Worm (Caenorhabditis elegans) whole organism, young adult: ENCODE results near the gene E02H9.6.
"Not testable (repeated sequence)": the region's sequence is repeated elsewhere in the genome, so short reads cannot be mapped to it uniquely, and the experiment has no call there.

Experiments
- B0336.3 ChIP-seq: fragments of 200-800 bp; sonication (Bioruptor generic); IDR thresholded peaks from 2 replicates; pipeline ENCODE4 v1.3.6; 2022; ENCODE audit warnings: missing genetic modification characterization, missing compliant biosample characterization
- F23B12.7 ChIP-seq: sonication (generic microtip); optimal IDR thresholded peaks from 2 replicates; lab custom pipeline; 2017; ENCODE audit warnings: missing genetic modification characterization, mild to moderate bottlenecking, missing compliant biosample characterization, antibody characterized with exemption, moderate library complexity; ENCODE audit not compliant: insufficient read depth
- F33H1.4 ChIP-seq: fragments of 200-800 bp; sonication (Bioruptor generic); IDR thresholded peaks from 2 replicates; pipeline ENCODE4 v1.3.6; 2022; ENCODE audit warnings: missing genetic modification reagents, missing genetic modification characterization, missing compliant biosample characterization
- F49E8.2 ChIP-seq: sonication (generic microtip); optimal IDR thresholded peaks from 3 replicates; lab custom pipeline; 2017; ENCODE audit warnings: missing genetic modification characterization, mild to moderate bottlenecking, missing compliant biosample characterization, antibody characterized with exemption, moderate library complexity; ENCODE audit not compliant: insufficient read depth
- F52B5.7 ChIP-seq: sonication (generic microtip); optimal IDR thresholded peaks from 2 replicates; lab custom pipeline; 2016; ENCODE audit warnings: mild to moderate bottlenecking, missing genetic modification characterization, missing compliant biosample characterization
- F57A8.1 ChIP-seq: fragments of 200-800 bp; sonication (Bioruptor generic); optimal IDR thresholded peaks from 2 replicates; lab custom pipeline; 2018; ENCODE audit warnings: mild to moderate bottlenecking, missing genetic modification characterization, moderate library complexity, missing compliant biosample characterization
- T26A5.8 ChIP-seq: sonication (generic microtip); optimal IDR thresholded peaks from 2 replicates; lab custom pipeline; 2016; ENCODE audit warnings: missing genetic modification characterization, missing compliant biosample characterization
- ZK185.1 ChIP-seq: sonication (generic microtip); optimal IDR thresholded peaks from 2 replicates; lab custom pipeline; 2016; ENCODE audit warnings: mild to moderate bottlenecking, missing genetic modification characterization, missing compliant biosample characterization; ENCODE audit not compliant: poor library complexity, severe bottlenecking
- aptf-3 ChIP-seq: fragments of 200-800 bp; sonication (Bioruptor generic); IDR thresholded peaks from 2 replicates; pipeline ENCODE4 v1.3.6; 2022; ENCODE audit warnings: missing genetic modification characterization, missing compliant biosample characterization
- athp-1 ChIP-seq: sonication (generic microtip); optimal IDR thresholded peaks from 2 replicates; lab custom pipeline; 2017; ENCODE audit warnings: mild to moderate bottlenecking, missing genetic modification characterization, missing compliant biosample characterization
- attf-3 ChIP-seq: fragments of 200-800 bp; sonication (Bioruptor generic); conservative IDR thresholded peaks from 2 replicates; pipeline ENCODE4 v1.3.6; 2022; ENCODE audit warnings: missing genetic modification reagents, missing genetic modification characterization, missing compliant biosample characterization
- attf-5 ChIP-seq: fragments of 200-800 bp; sonication (Bioruptor generic); optimal IDR thresholded peaks from 2 replicates; lab custom pipeline; 2018; ENCODE audit warnings: mild to moderate bottlenecking, missing genetic modification characterization, missing compliant biosample characterization
- bed-2 ChIP-seq: fragments of 200-800 bp; sonication (Bioruptor generic); IDR thresholded peaks from 2 replicates; pipeline ENCODE4 v1.3.6; 2022; ENCODE audit warnings: missing genetic modification reagents, missing genetic modification characterization, missing compliant biosample characterization
- cebp-1 ChIP-seq, 2 experiments: fragments of 200-800 bp in 1 of 2; sonication (Bioruptor generic) in 1 of 2; sonication (generic microtip) in 1 of 2; IDR thresholded peaks in 1 of 2; optimal IDR thresholded peaks in 1 of 2; 2 replicates each; pipeline versions ENCODE4 v1.3.6 to Lab custom; 2017 to 2022; ENCODE audit warnings: missing compliant biosample characterization in 2 of 2, missing genetic modification characterization in 2 of 2, mild to moderate bottlenecking in 1 of 2, missing genetic modification reagents in 1 of 2, moderate library complexity in 1 of 2
- ceh-100 ChIP-seq: fragments of 200-800 bp; sonication (Bioruptor generic); IDR thresholded peaks from 2 replicates; pipeline ENCODE4 v1.3.6; 2022; ENCODE audit warnings: missing genetic modification reagents, missing genetic modification characterization, missing compliant biosample characterization
- ceh-27 ChIP-seq: fragments of 200-800 bp; sonication (Bioruptor generic); optimal IDR thresholded peaks from 2 replicates; lab custom pipeline; 2018; ENCODE audit warnings: mild to moderate bottlenecking, missing genetic modification characterization, moderate library complexity, missing compliant biosample characterization
- ceh-58 ChIP-seq: fragments of 200-800 bp; sonication (Bioruptor generic); IDR thresholded peaks from 2 replicates; pipeline ENCODE4 v1.3.6; 2022; ENCODE audit warnings: missing genetic modification characterization, missing compliant biosample characterization
- ceh-91 ChIP-seq: fragments of 200-800 bp; sonication (Bioruptor generic); IDR thresholded peaks from 2 replicates; pipeline ENCODE4 v1.3.6; 2022; ENCODE audit warnings: missing genetic modification reagents, missing genetic modification characterization, missing compliant biosample characterization
- dox-1 ChIP-seq: fragments of 200-800 bp; sonication (Bioruptor generic); IDR thresholded peaks from 2 replicates; pipeline ENCODE4 v1.3.6; 2022; ENCODE audit warnings: missing genetic modification reagents, missing genetic modification characterization, missing compliant biosample characterization
- dpl-1 ChIP-seq: fragments of 150-350 bp; optimal IDR thresholded peaks from 2 replicates; lab custom pipeline; 2014; ENCODE audit warnings: missing biosample characterization, missing genetic modification reagents, missing genetic modification characterization
- efl-1 ChIP-seq: fragments of 150-350 bp; optimal IDR thresholded peaks from 2 replicates; lab custom pipeline; 2014; ENCODE audit warnings: missing biosample characterization, missing genetic modification reagents, missing genetic modification characterization
- egl-18 ChIP-seq: fragments of 200-800 bp; sonication (Bioruptor generic); IDR thresholded peaks from 2 replicates; pipeline ENCODE4 v1.3.6; 2022; ENCODE audit warnings: missing genetic modification reagents, missing genetic modification characterization, missing compliant biosample characterization
- ekl-4 ChIP-seq: fragments of 200-800 bp; sonication (Bioruptor generic); IDR thresholded peaks from 2 replicates; pipeline ENCODE4 v1.3.6; 2022; ENCODE audit warnings: missing genetic modification reagents, missing genetic modification characterization, missing compliant biosample characterization
- him-1 ChIP-seq: sonication (generic microtip); optimal IDR thresholded peaks from 2 replicates; lab custom pipeline; 2016; ENCODE audit warnings: missing genotype, missing genetic modification reagents, missing genetic modification characterization, missing compliant biosample characterization
- hsf-1 ChIP-seq: fragments of 200-800 bp; sonication (Bioruptor generic); IDR thresholded peaks from 2 replicates; pipeline ENCODE4 v1.3.6; 2022; ENCODE audit warnings: missing genetic modification reagents, missing genetic modification characterization, missing compliant biosample characterization
- lin-54 ChIP-seq: fragments of 200-800 bp; sonication (Bioruptor generic); optimal IDR thresholded peaks from 2 replicates; lab custom pipeline; 2018; ENCODE audit warnings: mild to moderate bottlenecking, missing genetic modification characterization, missing compliant biosample characterization
- lsl-1 ChIP-seq: fragments of 200-800 bp; sonication (Bioruptor generic); optimal IDR thresholded peaks from 2 replicates; lab custom pipeline; 2018; ENCODE audit warnings: mild to moderate bottlenecking, missing genetic modification characterization, moderate library complexity, missing compliant biosample characterization
- mcd-1 ChIP-seq: fragments of 200-800 bp; sonication (Bioruptor generic); IDR thresholded peaks from 2 replicates; pipeline ENCODE4 v1.3.6; 2022; ENCODE audit warnings: missing genetic modification reagents, missing genetic modification characterization, missing compliant biosample characterization
- mel-28 ChIP-seq: sonication (generic microtip); optimal IDR thresholded peaks from 2 replicates; lab custom pipeline; 2016; ENCODE audit warnings: borderline replicate concordance, mild to moderate bottlenecking, missing genetic modification characterization, missing compliant biosample characterization
- mxl-1 ChIP-seq: sonication (generic microtip); optimal IDR thresholded peaks from 2 replicates; lab custom pipeline; 2016; ENCODE audit warnings: missing genetic modification characterization, missing compliant biosample characterization
- nhr-120 ChIP-seq: fragments of 200-800 bp; sonication (Bioruptor generic); IDR thresholded peaks from 2 replicates; pipeline ENCODE4 v1.3.6; 2022; ENCODE audit warnings: missing genetic modification characterization, missing compliant biosample characterization
- pha-4 ChIP-seq: fragments of 150-350 bp; sonication (generic microtip); optimal IDR thresholded peaks from 2 replicates; lab custom pipeline; 2014; ENCODE audit warnings: missing biosample characterization, missing genetic modification reagents, missing genetic modification characterization
- snpc-3.4 ChIP-seq: sonication (generic microtip); optimal IDR thresholded peaks from 2 replicates; lab custom pipeline; 2017; ENCODE audit warnings: missing genetic modification characterization, mild to moderate bottlenecking, missing compliant biosample characterization, antibody characterized with exemption, moderate library complexity, missing genotype, missing genetic modification reagents
- snpc-4 ChIP-seq, 5 experiments: fragments of 150-350 bp in 1 of 5; sonication (generic microtip) in 4 of 5; optimal IDR thresholded peaks; 2 replicates each; lab custom pipeline; 2014 to 2018; ENCODE audit warnings: missing genetic modification characterization in 5 of 5, missing biosample characterization in 3 of 5, antibody characterized with exemption in 2 of 5, mild to moderate bottlenecking in 2 of 5, missing compliant biosample characterization in 2 of 5, missing genotype in 2 of 5, moderate library complexity in 2 of 5, missing genetic modification reagents in 1 of 5
- somi-1 ChIP-seq: fragments of 200-800 bp; sonication (Bioruptor generic); optimal IDR thresholded peaks from 2 replicates; lab custom pipeline; 2018; ENCODE audit warnings: mild to moderate bottlenecking, missing genetic modification characterization, missing compliant biosample characterization
- unc-62 ChIP-seq: fragments of 150-350 bp; optimal IDR thresholded peaks from 2 replicates; lab custom pipeline; 2014; ENCODE audit warnings: missing biosample characterization, missing genetic modification reagents, missing genetic modification characterization
- zfh-2 ChIP-seq: fragments of 200-800 bp; sonication (Bioruptor generic); conservative IDR thresholded peaks from 2 replicates; pipeline ENCODE4 v1.3.6; 2022; ENCODE audit warnings: missing genetic modification reagents, missing genetic modification characterization, missing compliant biosample characterization

The E02H9.6 gene

DNA sequence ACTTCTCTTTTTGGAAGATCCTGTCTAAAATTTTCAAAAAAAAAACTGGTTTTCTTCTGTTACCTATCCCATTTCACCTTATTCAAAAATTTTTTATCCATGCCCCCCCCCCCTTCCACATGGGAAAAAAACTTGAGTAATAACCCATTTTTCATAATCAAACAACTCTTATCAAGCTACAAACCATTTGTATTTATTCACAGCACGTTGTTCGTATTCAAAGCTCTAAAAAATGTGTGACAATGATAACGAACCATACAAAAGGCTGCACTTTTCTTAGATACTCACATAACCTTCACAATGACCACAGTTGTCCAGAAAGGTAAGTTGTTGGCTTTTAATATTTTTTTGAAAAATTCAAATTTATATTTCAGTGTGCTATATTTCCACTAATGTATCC is at the start of gene E02H9.6:
Gene E02H9.6 (plus strand): TSS at position 301 of the 400 bp plus-strand sequence.
- not testable (repeated sequence) for TF ChIP-seq F52B5.7 (tag; lab: Kevin White, UChicago); athp-1 (tag; lab: Kevin White, UChicago); ceh-91 (GFP tag; lab: Robert Waterston, UW)

DNA sequence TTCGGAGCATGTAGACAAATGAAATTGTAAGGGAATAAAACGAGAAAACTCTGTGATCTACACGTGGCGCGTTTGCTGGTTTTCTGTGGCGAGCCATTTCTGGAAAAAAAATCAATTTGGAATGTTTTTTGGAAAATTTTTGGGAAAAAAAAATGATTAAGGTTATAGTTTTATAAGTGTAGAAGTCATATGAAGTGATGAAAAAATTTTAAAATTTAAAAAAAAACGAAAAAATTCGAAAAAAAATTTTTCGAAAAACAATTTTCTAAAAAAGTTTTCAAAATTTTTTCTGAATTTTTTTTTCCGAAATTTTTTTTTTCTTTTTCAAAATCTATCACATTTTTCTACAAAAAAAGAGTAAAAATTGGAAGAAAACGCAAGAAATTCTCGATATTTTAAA is 49.4 kb upstream of the E02H9.6 start, which contains the start of gene H14E04.3:
Gene H14E04.3 (minus strand): TSS at position 101 of the 400 bp plus-strand sequence.
- no peak for TF ChIP-seq F23B12.7 (tag; lab: Kevin White, UChicago)
- no peak for TF ChIP-seq zfh-2 (GFP tag; lab: Robert Waterston, UW)
- TF ChIP-seq mel-28: no peak
- TF ChIP-seq hsf-1 (GFP tag; lab: Robert Waterston, UW): no peak
- no peak for TF ChIP-seq T26A5.8 (tag; lab: Kevin White, UChicago)
- TF ChIP-seq egl-18 (GFP tag; lab: Robert Waterston, UW): no peak
- TF ChIP-seq attf-5: no peak
- no peak for TF ChIP-seq cebp-1 (GFP tag; IDR thresholded peaks at IDR 0.05; lab: Robert Waterston, UW)
- TF ChIP-seq cebp-1 (tag; optimal IDR thresholded peaks at IDR 0.05; lab: Kevin White, UChicago): no peak
- no peak for TF ChIP-seq pha-4 (tag; lab: Kevin White, UChicago)
- TF ChIP-seq nhr-120 (GFP tag; lab: Robert Waterston, UW): no peak
- no peak for TF ChIP-seq mxl-1 (tag; lab: Kevin White, UChicago)
- TF ChIP-seq F49E8.2 (tag; lab: Kevin White, UChicago): no peak
- TF ChIP-seq ceh-27 (GFP tag; lab: Kevin White, UChicago): no peak
- TF ChIP-seq efl-1: no peak
- TF ChIP-seq F57A8.1 (GFP tag; lab: Kevin White, UChicago): no peak

DNA sequence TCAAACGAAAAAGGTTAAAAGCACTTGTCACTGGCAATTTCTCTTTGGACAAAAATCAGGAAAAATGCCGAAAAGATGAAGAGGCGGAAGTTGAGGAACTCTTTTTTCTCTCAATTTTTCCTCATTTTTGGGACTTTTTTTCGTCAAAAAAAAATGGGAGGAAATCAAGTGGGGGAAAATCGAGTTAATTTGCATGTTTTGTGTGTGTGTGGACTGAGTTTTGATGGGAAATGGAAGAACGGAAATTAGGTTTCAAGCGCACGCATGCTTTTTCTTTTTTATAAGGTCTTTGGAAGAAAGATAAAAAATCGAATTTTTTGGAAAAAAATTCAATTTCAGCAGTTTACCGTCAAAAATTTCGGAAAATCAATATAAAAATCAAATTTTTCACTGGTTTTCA is 44.2 kb upstream of the E02H9.6 start:
- TF ChIP-seq lsl-1 (GFP tag; lab: Kevin White, UChicago): no peak

DNA sequence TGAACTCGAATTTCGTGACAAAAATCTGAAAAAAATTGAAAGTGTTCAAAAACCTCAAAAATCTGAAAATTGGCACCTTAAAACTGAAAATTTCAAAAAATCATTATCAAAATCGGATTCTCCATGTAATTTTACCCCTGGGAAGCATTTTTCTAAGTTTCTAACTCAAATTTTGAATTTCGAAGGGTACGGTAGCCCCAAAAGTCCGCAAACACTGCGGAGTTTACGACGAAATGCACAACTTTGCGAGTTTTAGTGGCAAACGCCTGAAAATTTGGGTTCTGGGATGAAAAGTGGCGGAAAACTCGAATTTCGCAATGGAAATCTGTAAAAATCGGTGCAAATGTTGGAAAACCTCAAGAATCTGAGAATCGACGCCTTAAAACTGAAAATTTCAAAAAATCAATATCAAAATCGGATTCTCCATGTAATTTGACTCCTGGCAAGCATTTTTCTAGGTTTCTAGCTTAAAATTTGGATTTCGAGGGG is 42.2 kb upstream of the E02H9.6 start:
- TF ChIP-seq ekl-4 (no peak), lsl-1 (GFP tag; lab: Kevin White, UChicago) (peak; percentile 26)

DNA sequence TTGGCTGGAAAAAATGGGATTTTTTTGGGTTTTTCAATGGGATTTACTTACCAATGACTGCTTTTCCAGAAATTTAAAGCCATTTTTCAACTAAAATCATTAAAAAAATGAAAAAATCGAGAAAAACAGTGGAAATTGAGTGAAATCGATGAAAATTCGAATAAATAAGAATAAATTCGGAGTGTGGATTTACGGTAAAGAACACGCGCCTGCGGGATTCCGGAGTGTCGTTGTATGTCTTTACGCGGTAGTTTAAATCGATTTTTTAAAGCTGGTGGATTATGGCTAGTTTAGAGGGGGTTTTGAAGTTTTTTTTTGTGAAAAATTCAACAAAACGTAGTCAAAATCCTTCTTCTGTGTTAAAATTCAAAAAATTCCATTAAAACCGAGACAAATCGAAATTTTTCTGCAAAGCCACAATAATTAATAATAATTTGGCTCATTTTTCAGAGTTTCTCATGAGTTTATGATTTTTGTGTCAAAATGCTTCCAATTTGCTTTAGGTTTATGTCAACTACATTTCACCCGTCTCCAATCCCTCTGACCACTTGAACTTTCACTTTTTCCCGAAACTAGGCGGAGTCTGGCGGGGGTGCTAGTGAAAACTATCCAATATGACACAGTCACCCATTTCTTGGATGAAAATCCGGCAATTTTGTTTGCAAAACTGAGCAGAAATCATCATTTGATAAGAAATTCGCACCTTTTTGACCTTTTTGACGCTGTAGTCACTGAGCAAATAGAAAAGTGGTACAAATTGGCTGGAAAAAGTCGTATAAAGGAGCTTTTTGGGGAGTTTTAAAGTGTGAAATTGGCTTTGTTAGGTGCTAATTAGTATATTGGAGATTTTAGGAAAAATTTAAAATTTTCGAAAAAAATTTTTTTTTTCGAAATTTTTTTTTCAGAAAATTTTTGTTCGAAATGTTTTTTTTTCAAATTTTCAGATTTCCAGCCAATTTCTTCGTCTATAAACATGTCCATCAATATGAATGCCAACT is 34.5 kb upstream of the E02H9.6 start, which contains the start of the genes cic-1 and strm-1:
Gene cic-1 (minus strand): TSS at position 96 of the 998 bp plus-strand sequence.
Gene strm-1 (plus strand): TSS at position 945 of the 998 bp plus-strand sequence.
- TF ChIP-seq dox-1 (GFP tag; lab: Robert Waterston, UW): no peak
- peak; percentile 51 for TF ChIP-seq efl-1
- no peak for TF ChIP-seq ceh-100
- TF ChIP-seq attf-5: peak; percentile 33
- TF ChIP-seq lin-54 (GFP tag; lab: Kevin White, UChicago): peak; percentile 75
- TF ChIP-seq aptf-3 (GFP tag; lab: Robert Waterston, UW): no peak
- TF ChIP-seq somi-1 (GFP tag; lab: Kevin White, UChicago): no peak
- TF ChIP-seq bed-2 (GFP tag; lab: Robert Waterston, UW): no peak
- TF ChIP-seq B0336.3 (GFP tag; lab: Robert Waterston, UW): no peak
- TF ChIP-seq mcd-1 (GFP tag; lab: Robert Waterston, UW): 0 out of 2 replicates have a peak, but pooled peaks have one; percentile 17
- TF ChIP-seq dpl-1 (GFP tag; lab: Kevin White, UChicago): peak; percentile 52
- peak; percentile 17 for TF ChIP-seq F23B12.7 (tag; lab: Kevin White, UChicago)
- TF ChIP-seq F33H1.4 (GFP tag; lab: Robert Waterston, UW): peak; percentile 35; the same call in 1 of the 2 replicates
- no peak for TF ChIP-seq ZK185.1 (tag; lab: Kevin White, UChicago)
- TF ChIP-seq snpc-3.4: no peak
- no peak for TF ChIP-seq snpc-4 (GFP tag; optimal IDR thresholded peaks at IDR 0.05; lab: Kevin White, UChicago)
- no peak for TF ChIP-seq snpc-4 (tag; optimal IDR thresholded peaks at IDR 0.05; lab: Kevin White, UChicago)
- no peak for TF ChIP-seq him-1 (tag; lab: Kevin White, UChicago)
- TF ChIP-seq ceh-58 (GFP tag; lab: Robert Waterston, UW): no peak
- TF ChIP-seq attf-3: peak; percentile 98
- no peak for TF ChIP-seq unc-62
- TF ChIP-seq zfh-2 (GFP tag; lab: Robert Waterston, UW): no peak
